Fruit fly (Drosophila melanogaster) whole organism, embryonic: ENCODE data around the gene Adsl.
A peak's percentile ranks its signal among the peaks of the same experiment; 100 is the strongest.

Experiments
- CG10462 ChIP-seq: fragments of 200-800 bp; sonication (Bioruptor generic); optimal IDR thresholded peaks from 2 replicates; lab custom pipeline; 2016; ENCODE audit warnings: missing biosample characterization, missing genetic modification characterization
- CG11723 ChIP-seq: fragments of 200-800 bp; sonication (Bioruptor generic); optimal IDR thresholded peaks from 2 replicates; lab custom pipeline; 2017; ENCODE audit warnings: missing biosample characterization, mild to moderate bottlenecking, missing genetic modification characterization
- CG1233 ChIP-seq: fragments of 200-800 bp; sonication (Bioruptor generic); optimal IDR thresholded peaks from 4 replicates; lab custom pipeline; 2018; ENCODE audit warnings: missing biosample characterization, mild to moderate bottlenecking, missing genetic modification characterization
- CG12769 ChIP-seq: fragments of 200-800 bp; sonication (Bioruptor generic); optimal IDR thresholded peaks from 2 replicates; lab custom pipeline; 2019; ENCODE audit warnings: missing biosample characterization, mild to moderate bottlenecking, missing genetic modification characterization, moderate library complexity
- CG14860 ChIP-seq: fragments of 200-800 bp; sonication (Bioruptor generic); IDR thresholded peaks from 3 replicates; pipeline ENCODE4 v1.3.6; 2022; ENCODE audit warnings: missing biosample characterization, missing genetic modification characterization; ENCODE audit not compliant: partially characterized antibody
- CG16813 ChIP-seq: fragments of 200-800 bp; sonication (Bioruptor generic); IDR thresholded peaks from 3 replicates; pipeline ENCODE4 v1.3.6; 2022; ENCODE audit warnings: missing biosample characterization, missing genetic modification characterization; ENCODE audit not compliant: partially characterized antibody
- CG18011 ChIP-seq: fragments of 200-800 bp; sonication (Bioruptor generic); optimal IDR thresholded peaks from 2 replicates; lab custom pipeline; 2017; ENCODE audit warnings: missing biosample characterization, missing genetic modification characterization, mild to moderate bottlenecking, moderate library complexity, missing genotype
- CG32772 ChIP-seq: fragments of 200-800 bp; sonication (Bioruptor generic); IDR thresholded peaks from 2 replicates; pipeline ENCODE4 v1.3.6; 2022; ENCODE audit warnings: missing biosample characterization, missing genetic modification characterization
- CG33213 ChIP-seq: fragments of 200-800 bp; sonication (Bioruptor generic); optimal IDR thresholded peaks from 3 replicates; lab custom pipeline; 2016; ENCODE audit warnings: missing biosample characterization, missing genetic modification characterization
- CG34422 ChIP-seq: fragments of 200-800 bp; sonication (Bioruptor generic); IDR thresholded peaks from 3 replicates; pipeline ENCODE4 v1.3.6; 2022; ENCODE audit warnings: missing biosample characterization, missing genetic modification characterization
- CG43689 ChIP-seq: fragments of 200-800 bp; sonication (Bioruptor generic); IDR thresholded peaks from 2 replicates; pipeline ENCODE4 v1.3.6; 2022; ENCODE audit warnings: missing biosample characterization, missing genetic modification characterization
- CG4617 ChIP-seq: fragments of 200-800 bp; sonication (Bioruptor generic); optimal IDR thresholded peaks from 3 replicates; lab custom pipeline; 2016; ENCODE audit warnings: missing biosample characterization, missing genetic modification characterization, borderline replicate concordance
- CG7357 ChIP-seq: fragments of 200-800 bp; sonication (Bioruptor generic); IDR thresholded peaks from 3 replicates; pipeline ENCODE4 v1.3.6; 2022; ENCODE audit warnings: missing biosample characterization, missing genetic modification characterization
- CG8290 ChIP-seq, 3 experiments: fragments of 200-800 bp; sonication (Bioruptor generic); optimal IDR thresholded peaks; 2 replicates each; lab custom pipeline; 2016 to 2019; ENCODE audit warnings: missing biosample characterization in 3 of 3, missing genetic modification characterization in 3 of 3, mild to moderate bottlenecking in 2 of 3, moderate library complexity in 1 of 3
- CG9797 ChIP-seq: fragments of 200-800 bp; sonication (Bioruptor generic); optimal IDR thresholded peaks from 3 replicates; lab custom pipeline; 2018; ENCODE audit warnings: missing biosample characterization, mild to moderate bottlenecking, missing genetic modification characterization
- Dfd ChIP-seq, 2 experiments: fragments of >200 bp; optimal IDR thresholded peaks; 2 replicates each; lab custom pipeline; 2017; ENCODE audit warnings: missing biosample characterization in 2 of 2, missing genetic modification characterization in 2 of 2
- Doc3 ChIP-seq: fragments of 200-800 bp; sonication (Bioruptor generic); IDR thresholded peaks from 3 replicates; pipeline ENCODE4 v1.3.6; 2022; ENCODE audit warnings: missing biosample characterization, missing genetic modification characterization; ENCODE audit not compliant: partially characterized antibody
- E2f2 ChIP-seq: fragments of 200-800 bp; sonication (Bioruptor generic); IDR thresholded peaks from 2 replicates; pipeline ENCODE4 v1.3.6; 2022; ENCODE audit warnings: missing biosample characterization, missing genetic modification characterization
- Hey ChIP-seq: fragments of 200-800 bp; sonication (Bioruptor generic); optimal IDR thresholded peaks from 3 replicates; lab custom pipeline; 2018; ENCODE audit warnings: missing biosample characterization, mild to moderate bottlenecking, missing genetic modification characterization
- Hmr ChIP-seq: fragments of 200-800 bp; sonication (Bioruptor generic); optimal IDR thresholded peaks from 3 replicates; lab custom pipeline; 2017; ENCODE audit warnings: mild to moderate bottlenecking, missing biosample characterization, missing genetic modification reagents, missing genetic modification characterization
- Med ChIP-seq: fragments of 200-800 bp; sonication (Bioruptor generic); peaks from one replicate; lab custom pipeline; 2016; ENCODE audit warnings: missing biosample characterization, missing genetic modification characterization, mild to moderate bottlenecking, inconsistent platforms, moderate library complexity
- Oaz ChIP-seq: fragments of 200-800 bp; sonication (Bioruptor generic); IDR thresholded peaks from 2 replicates; pipeline ENCODE4 v1.3.6; 2022; ENCODE audit warnings: missing biosample characterization, missing genetic modification characterization
- PHDP ChIP-seq: fragments of 200-800 bp; sonication (Bioruptor generic); optimal IDR thresholded peaks from 3 replicates; lab custom pipeline; 2018; ENCODE audit warnings: missing biosample characterization, mild to moderate bottlenecking, missing genetic modification characterization, moderate library complexity
- Tbp ChIP-seq: fragments of >200 bp; optimal IDR thresholded peaks from 2 replicates; lab custom pipeline; 2018; ENCODE audit warnings: missing biosample characterization, missing genetic modification characterization
- Trl ChIP-seq, 3 experiments: fragments of >200 bp in 2 of 3; fragments of 200-800 bp in 1 of 3; sonication (Bioruptor generic) in 1 of 3; optimal IDR thresholded peaks; 2 replicates in 1 of 3; 3 replicates in 2 of 3; lab custom pipeline; 2016 to 2017; ENCODE audit warnings: missing biosample characterization in 1 of 3, missing genetic modification characterization in 1 of 3
- Vsx1 ChIP-seq: fragments of 200-800 bp; sonication (Bioruptor generic); optimal IDR thresholded peaks from 2 replicates; lab custom pipeline; 2017; ENCODE audit warnings: missing biosample characterization, mild to moderate bottlenecking, missing genetic modification characterization, missing genetic modification reagents
- ab ChIP-seq: fragments of 200-800 bp; sonication (Bioruptor generic); optimal IDR thresholded peaks from 2 replicates; lab custom pipeline; 2016; ENCODE audit warnings: missing biosample characterization, missing genetic modification characterization
- ac ChIP-seq: fragments of 200-800 bp; sonication (Bioruptor generic); optimal IDR thresholded peaks from 3 replicates; lab custom pipeline; 2017; ENCODE audit warnings: missing biosample characterization, mild to moderate bottlenecking, missing genetic modification characterization
- az2 ChIP-seq: fragments of 200-800 bp; sonication (Bioruptor generic); optimal IDR thresholded peaks from 3 replicates; lab custom pipeline; 2016; ENCODE audit warnings: missing biosample characterization, missing genetic modification characterization
- dimm ChIP-seq: fragments of 200-800 bp; sonication (Bioruptor generic); IDR thresholded peaks from 2 replicates; pipeline ENCODE4 v1.3.6; 2022; ENCODE audit warnings: missing biosample characterization, missing genetic modification characterization
- dmrt11E ChIP-seq: fragments of 200-800 bp; sonication (Bioruptor generic); optimal IDR thresholded peaks from 3 replicates; lab custom pipeline; 2018; ENCODE audit warnings: missing biosample characterization, mild to moderate bottlenecking, missing genetic modification characterization, moderate library complexity
- dmrt99B ChIP-seq: fragments of 200-800 bp; sonication (Bioruptor generic); optimal IDR thresholded peaks from 2 replicates; lab custom pipeline; 2018; ENCODE audit warnings: missing biosample characterization, mild to moderate bottlenecking, missing genetic modification characterization, moderate library complexity
- ems ChIP-seq: fragments of 200-800 bp; sonication (Bioruptor generic); optimal IDR thresholded peaks from 3 replicates; lab custom pipeline; 2016; ENCODE audit warnings: missing biosample characterization, missing genetic modification characterization
- ftz-f1 ChIP-seq: fragments of 200-800 bp; sonication (Bioruptor generic); optimal IDR thresholded peaks from 2 replicates; lab custom pipeline; 2016; ENCODE audit warnings: missing biosample characterization, missing genetic modification characterization
- kay ChIP-seq: fragments of 200-800 bp; sonication (Bioruptor generic); optimal IDR thresholded peaks from 2 replicates; lab custom pipeline; 2016; ENCODE audit warnings: missing biosample characterization, missing genetic modification characterization
- kni ChIP-seq: fragments of 200-800 bp; sonication (Bioruptor generic); optimal IDR thresholded peaks from 3 replicates; lab custom pipeline; 2017; ENCODE audit warnings: mild to moderate bottlenecking, missing biosample characterization, missing genetic modification reagents, missing genetic modification characterization
- lilli ChIP-seq: fragments of 200-800 bp; sonication (Bioruptor generic); optimal IDR thresholded peaks from 3 replicates; lab custom pipeline; 2016; ENCODE audit warnings: missing biosample characterization, missing genetic modification characterization
- lmd ChIP-seq: fragments of 200-800 bp; sonication (Bioruptor generic); IDR thresholded peaks from 2 replicates; pipeline ENCODE4 v1.3.6; 2022; ENCODE audit warnings: missing biosample characterization, missing genetic modification characterization
- mld ChIP-seq: fragments of 200-800 bp; sonication (Bioruptor generic); IDR thresholded peaks from 3 replicates; pipeline ENCODE4 v1.3.6; 2022; ENCODE audit warnings: missing biosample characterization, missing genetic modification characterization; ENCODE audit not compliant: partially characterized antibody
- odd ChIP-seq: fragments of 200-800 bp; sonication (Bioruptor generic); optimal IDR thresholded peaks from 2 replicates; lab custom pipeline; 2017; ENCODE audit warnings: missing biosample characterization, mild to moderate bottlenecking, missing genetic modification characterization
- pfk ChIP-seq: fragments of 200-800 bp; sonication (Bioruptor generic); optimal IDR thresholded peaks from 2 replicates; lab custom pipeline; 2018; ENCODE audit warnings: missing biosample characterization, mild to moderate bottlenecking, missing genetic modification characterization, moderate library complexity
- pum ChIP-seq: fragments of 200-800 bp; sonication (Bioruptor generic); optimal IDR thresholded peaks from 2 replicates; lab custom pipeline; 2016; ENCODE audit warnings: missing biosample characterization, missing genetic modification characterization
- row ChIP-seq: fragments of 200-800 bp; sonication (Bioruptor generic); IDR thresholded peaks from 3 replicates; pipeline ENCODE4 v1.3.6; 2022; ENCODE audit warnings: missing biosample characterization, missing genetic modification characterization
- run ChIP-seq: fragments of 200-800 bp; sonication (Bioruptor generic); optimal IDR thresholded peaks from 3 replicates; lab custom pipeline; 2018; ENCODE audit warnings: missing biosample characterization, mild to moderate bottlenecking, missing genetic modification characterization
- sens ChIP-seq: fragments of 200-800 bp; sonication (Bioruptor generic); peaks from one replicate; lab custom pipeline; 2016; ENCODE audit warnings: missing biosample characterization, missing genetic modification characterization
- tio ChIP-seq: fragments of 200-800 bp; sonication (Bioruptor generic); optimal IDR thresholded peaks from 2 replicates; lab custom pipeline; 2017; ENCODE audit warnings: missing biosample characterization, missing genetic modification characterization, inconsistent platforms
- usp ChIP-seq: fragments of >200 bp; optimal IDR thresholded peaks from 2 replicates; lab custom pipeline; 2017; ENCODE audit warnings: missing biosample characterization, missing genetic modification characterization
- wek ChIP-seq: fragments of 200-800 bp; sonication (Bioruptor generic); optimal IDR thresholded peaks from 3 replicates; lab custom pipeline; 2018; ENCODE audit warnings: missing biosample characterization, mild to moderate bottlenecking, missing genetic modification characterization, moderate library complexity

The Adsl gene

dm6 chr3R:17053415-17054177 lies 32.7 kb upstream of the Adsl start, which contains the start of gene Dad (continued):
- TF ChIP-seq CG16813 (GFP tag; lab: Robert Waterston, UW) (no peak), az2 (no peak), CG9797 (GFP tag; lab: Kevin White, UChicago) (no peak), CG18011 (GFP tag; lab: Kevin White, UChicago) (no peak), CG33213 (no peak), CG7357 (GFP tag; lab: Robert Waterston, UW) (no peak), CG14860 (no peak), wek (GFP tag; lab: Kevin White, UChicago) (peak; percentile 31), Tbp (GFP tag; lab: Kevin White, UChicago) (no peak), CG8290 (GFP tag; optimal IDR thresholded peaks at IDR 0.05; lab: Kevin White, UChicago) (no peak), CG8290 (tag; optimal IDR thresholded peaks at IDR 0.05; lab: Kevin White, UChicago) (peak in 1 of 2 experiments; percentile 80), CG32772 (GFP tag; lab: Robert Waterston, UW) (no peak), odd (GFP tag; lab: Kevin White, UChicago) (peak; percentile 39), Doc3 (peak; percentile 36; the same call in 1 of the 3 replicates), Hey (tag; lab: Kevin White, UChicago) (no peak), kni (peak; percentile 41), Trl (optimal IDR thresholded peaks at IDR 0.05; lab: Kevin White, UChicago) (peak; percentile 99 to 100), Trl (GFP tag; optimal IDR thresholded peaks at IDR 0.05; lab: Kevin White, UChicago) (peak; percentile 77), Dfd (GFP tag; optimal IDR thresholded peaks at IDR 0.05; lab: Kevin White, UChicago) (no peak), CG12769 (peak; percentile 51), ems (GFP tag; lab: Kevin White, UChicago) (no peak), CG4617 (no peak), ab (GFP tag; lab: Kevin White, UChicago) (peak; percentile 16), ftz-f1 (no peak), dmrt99B (tag; lab: Kevin White, UChicago) (peak; percentile 19), PHDP (tag; lab: Kevin White, UChicago) (peak; percentile 28), dmrt11E (tag; lab: Kevin White, UChicago) (no peak), CG11723 (GFP tag; lab: Kevin White, UChicago) (peak; percentile 9), usp (GFP tag; lab: Kevin White, UChicago) (no peak), dimm (GFP tag; lab: Robert Waterston, UW) (no peak), pum (no peak), Med (peak; percentile 77), CG34422 (GFP tag; lab: Robert Waterston, UW) (peak; percentile 48; the same call in 1 of the 3 replicates), E2f2 (GFP tag; lab: Robert Waterston, UW) (peak; percentile 91), ac (GFP tag; lab: Kevin White, UChicago) (no peak), Vsx1 (no peak), run (tag; lab: Kevin White, UChicago) (no peak), Oaz (GFP tag; lab: Robert Waterston, UW) (no peak), mld (no peak), Hmr (GFP tag; lab: Kevin White, UChicago) (peak; percentile 48), pfk (GFP tag; lab: Kevin White, UChicago) (peak; percentile 43), row (GFP tag; lab: Robert Waterston, UW) (no peak), CG1233 (GFP tag; lab: Kevin White, UChicago) (no peak), lmd (no peak), lilli (GFP tag; lab: Kevin White, UChicago) (peak; percentile 17), tio (GFP tag; lab: Kevin White, UChicago) (no peak), kay (no peak), sens (GFP tag; lab: Kevin White, UChicago) (peak; percentile 88), CG43689 (GFP tag; lab: Robert Waterston, UW) (no peak), CG10462 (no peak)
